Worm (Caenorhabditis elegans): ENCODE measurements around the gene iff-1.

Gene iff-1

DNA sequence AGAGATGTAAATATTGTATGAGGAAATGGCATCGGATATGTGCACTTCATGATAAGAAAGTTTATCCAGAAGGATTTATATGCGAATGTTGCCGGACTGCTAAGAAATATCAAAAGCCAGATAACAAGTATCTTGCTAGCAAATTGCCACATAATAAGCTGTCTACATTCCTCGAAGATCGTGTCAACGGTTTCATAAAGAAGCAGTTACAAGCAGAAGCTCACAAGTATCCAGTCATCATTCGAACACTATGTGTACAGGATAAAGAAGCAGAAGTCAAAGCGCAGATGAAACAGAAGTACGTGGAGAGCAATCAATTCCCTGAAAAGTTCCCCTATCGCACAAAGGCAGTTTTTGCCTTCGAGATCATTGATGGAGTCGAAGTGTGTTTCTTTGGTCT, 23.6 kb upstream of the iff-1 start:
- TF ChIP-seq ces-1 (GFP tag; optimal IDR thresholded peaks at IDR 0.05) (no peak), lin-32 (GFP tag; optimal IDR thresholded peaks at IDR 0.05) (no peak), sptf-1 (tag; optimal IDR thresholded peaks at IDR 0.05) (no peak), ztf-11 (tag; optimal IDR thresholded peaks at IDR 0.05) (no peak), ceh-43 (GFP tag; optimal IDR thresholded peaks at IDR 0.05) (no peak), nhr-76 (tag; optimal IDR thresholded peaks at IDR 0.05) (no peak), bed-3 (GFP tag; optimal IDR thresholded peaks at IDR 0.05) (no peak), pha-4 (tag; optimal IDR thresholded peaks at IDR 0.05) (no peak), mls-2 (tag; optimal IDR thresholded peaks at IDR 0.05) (no peak), ham-2 (GFP tag; optimal IDR thresholded peaks at IDR 0.05) (no peak), mab-5 (tag; optimal IDR thresholded peaks at IDR 0.05) (no peak)

DNA sequence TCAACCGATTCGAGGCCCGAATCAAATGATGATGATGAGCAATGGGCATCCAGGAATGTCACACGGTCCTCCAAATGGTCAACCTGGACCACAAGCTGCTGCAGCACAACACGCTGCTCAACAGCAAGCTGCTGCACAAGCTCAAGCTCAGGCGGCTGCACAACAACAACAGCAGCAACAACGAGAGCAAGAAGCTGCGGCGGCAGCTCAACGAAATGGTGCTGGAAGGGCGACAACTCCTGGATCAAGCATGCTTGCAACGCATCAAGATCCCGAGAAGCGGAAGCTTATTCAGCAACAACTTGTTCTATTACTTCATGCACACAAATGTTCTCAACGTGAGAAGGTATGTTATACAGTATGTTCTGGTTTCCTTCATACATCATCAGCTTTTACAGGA, 21.0 kb upstream of the iff-1 start:
- TF ChIP-seq nhr-2 (tag; optimal IDR thresholded peaks at IDR 0.05) (no peak), lin-32 (GFP tag; optimal IDR thresholded peaks at IDR 0.05) (peak; percentile 24)

DNA sequence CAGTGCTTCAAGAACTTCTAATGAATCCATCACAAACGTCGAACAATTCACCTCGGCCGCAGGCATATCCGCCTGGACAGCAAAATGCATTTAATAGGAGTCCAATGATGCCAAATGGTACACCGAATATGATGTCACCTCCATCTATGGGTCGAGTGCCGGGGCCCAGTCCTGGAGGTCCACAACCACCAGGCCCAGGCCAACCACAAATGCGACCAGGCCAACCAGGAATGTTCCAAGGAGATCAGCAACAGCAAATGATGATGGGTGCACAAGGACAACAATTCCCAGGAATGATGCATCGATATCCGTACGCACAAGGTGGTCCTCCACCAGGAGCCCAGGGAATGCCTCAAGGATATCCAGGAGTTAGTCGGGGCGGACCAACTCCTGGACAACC, 20.1 kb upstream of the iff-1 start:
- TF ChIP-seq nhr-12 (tag; optimal IDR thresholded peaks at IDR 0.05) (no peak), ceh-43 (GFP tag; optimal IDR thresholded peaks at IDR 0.05) (no peak), ztf-11 (tag; optimal IDR thresholded peaks at IDR 0.05) (no peak), drap-1 (GFP tag; optimal IDR thresholded peaks at IDR 0.05) (no peak), lin-13 (tag; optimal IDR thresholded peaks at IDR 0.05) (no peak)

DNA sequence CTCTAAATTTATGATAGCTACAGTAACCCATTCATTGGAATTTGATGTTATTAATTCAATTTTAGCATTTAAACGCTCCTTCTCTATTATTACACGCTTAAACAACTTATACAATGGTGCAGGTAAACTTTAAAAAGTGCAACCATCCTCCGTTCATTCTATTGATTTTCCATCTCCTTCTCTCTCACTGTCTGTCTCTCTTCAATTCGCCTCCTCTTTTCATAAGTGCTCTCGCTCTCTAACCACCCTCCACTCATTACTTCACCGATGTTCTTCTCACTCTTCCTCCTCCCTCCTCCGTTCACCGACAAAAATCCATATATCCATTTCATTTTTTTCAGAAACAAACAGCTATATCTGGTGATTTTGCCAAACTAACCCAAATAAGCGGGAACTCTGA, 19.2 kb upstream of the iff-1 start, which contains the start of gene cbp-1:
TSS of gene cbp-1 (plus strand) at position 335 of the 400 bp plus-strand sequence.
- TF ChIP-seq lsy-2 (tag; optimal IDR thresholded peaks at IDR 0.05) (peak; percentile 69), mls-2 (tag; optimal IDR thresholded peaks at IDR 0.05) (no peak), ham-2 (GFP tag; optimal IDR thresholded peaks at IDR 0.05) (no peak), lin-13 (tag; optimal IDR thresholded peaks at IDR 0.05) (no peak), flh-1 (GFP tag; optimal IDR thresholded peaks at IDR 0.05) (no peak), sptf-1 (tag; optimal IDR thresholded peaks at IDR 0.05) (no peak), hlh-1 (tag; optimal IDR thresholded peaks at IDR 0.05) (no peak), tbx-8 (GFP tag; optimal IDR thresholded peaks at IDR 0.05) (no peak), M03D4.4 (tag; optimal IDR thresholded peaks at IDR 0.05) (no peak), drap-1 (GFP tag; optimal IDR thresholded peaks at IDR 0.05) (no peak), mep-1 (tag; optimal IDR thresholded peaks at IDR 0.05) (no peak), unc-39 (tag; optimal IDR thresholded peaks at IDR 0.05) (no peak), ces-1 (GFP tag; optimal IDR thresholded peaks at IDR 0.05) (peak; percentile 76), nhr-28 (tag; optimal IDR thresholded peaks at IDR 0.05) (no peak), unc-62 (GFP tag; optimal IDR thresholded peaks at IDR 0.05) (peak; percentile 21), snpc-4 (tag; optimal IDR thresholded peaks at IDR 0.05) (no peak), blmp-1 (tag; optimal IDR thresholded peaks at IDR 0.05) (no peak), elt-1 (tag; optimal IDR thresholded peaks at IDR 0.05; ENCODE audit: borderline replicate concordance, insufficient read depth) (no peak), ztf-11 (tag; optimal IDR thresholded peaks at IDR 0.05) (no peak), nhr-2 (tag; optimal IDR thresholded peaks at IDR 0.05) (no peak), ceh-83 (GFP tag; optimal IDR thresholded peaks at IDR 0.05) (no peak), sem-2 (GFP tag; optimal IDR thresholded peaks at IDR 0.05) (no peak), nhr-76 (tag; optimal IDR thresholded peaks at IDR 0.05) (no peak), zip-8 (tag; optimal IDR thresholded peaks at IDR 0.05) (no peak), lin-32 (GFP tag; optimal IDR thresholded peaks at IDR 0.05) (no peak), nhr-237 (tag; optimal IDR thresholded peaks at IDR 0.05) (no peak), mab-5 (tag; optimal IDR thresholded peaks at IDR 0.05) (no peak), ceh-39 (tag; optimal IDR thresholded peaks at IDR 0.05) (peak; percentile 42), elt-3 (tag; optimal IDR thresholded peaks at IDR 0.05) (no peak)

DNA sequence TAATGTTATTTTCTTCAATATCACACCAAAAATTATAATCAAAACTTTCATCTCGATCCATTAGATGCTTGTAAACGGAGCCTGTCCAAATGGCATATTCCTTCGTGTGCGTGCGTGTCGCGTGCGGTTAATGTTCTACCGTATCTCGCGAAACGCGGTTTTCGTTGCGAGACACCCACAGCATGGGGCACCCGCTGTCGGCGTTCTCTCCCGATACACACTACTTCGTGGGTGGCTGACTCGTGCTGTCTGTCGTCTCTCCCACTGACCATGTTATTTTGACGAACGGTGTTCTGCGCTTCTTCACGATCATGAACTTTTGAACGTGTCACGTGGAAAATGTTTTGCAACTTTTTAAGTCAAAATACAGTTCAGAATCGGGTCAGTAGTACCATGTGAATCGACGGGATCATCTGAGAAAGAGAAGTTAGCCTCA, 18.5 kb upstream of the iff-1 start:
- TF ChIP-seq ceh-39 (tag; optimal IDR thresholded peaks at IDR 0.05) (peak; percentile 97), flh-1 (GFP tag; optimal IDR thresholded peaks at IDR 0.05) (no peak), elt-1 (tag; optimal IDR thresholded peaks at IDR 0.05; ENCODE audit: borderline replicate concordance, insufficient read depth) (no peak), mep-1 (tag; optimal IDR thresholded peaks at IDR 0.05) (peak; percentile 95), nhr-28 (tag; optimal IDR thresholded peaks at IDR 0.05) (no peak), ztf-11 (tag; optimal IDR thresholded peaks at IDR 0.05) (peak; percentile 92), M03D4.4 (tag; optimal IDR thresholded peaks at IDR 0.05) (peak; percentile 93), ceh-83 (GFP tag; optimal IDR thresholded peaks at IDR 0.05) (peak; percentile 94), lin-32 (GFP tag; optimal IDR thresholded peaks at IDR 0.05) (peak; percentile 83), ham-2 (GFP tag; optimal IDR thresholded peaks at IDR 0.05) (peak; percentile 82), zip-8 (tag; optimal IDR thresholded peaks at IDR 0.05) (no peak), bed-3 (GFP tag; optimal IDR thresholded peaks at IDR 0.05) (peak; percentile 57), ces-1 (GFP tag; optimal IDR thresholded peaks at IDR 0.05) (peak; percentile 71), hlh-1 (tag; optimal IDR thresholded peaks at IDR 0.05) (peak; percentile 70), snpc-4 (tag; optimal IDR thresholded peaks at IDR 0.05) (no peak), nhr-12 (tag; optimal IDR thresholded peaks at IDR 0.05) (peak; percentile 75), elt-3 (tag; optimal IDR thresholded peaks at IDR 0.05) (peak; percentile 45), lsy-2 (tag; optimal IDR thresholded peaks at IDR 0.05) (peak; percentile 99), cnd-1 (tag; optimal IDR thresholded peaks at IDR 0.05) (peak; percentile 94), unc-62 (GFP tag; optimal IDR thresholded peaks at IDR 0.05) (peak; percentile 81), tbx-8 (GFP tag; optimal IDR thresholded peaks at IDR 0.05) (peak; percentile 86), mls-2 (tag; optimal IDR thresholded peaks at IDR 0.05) (peak; percentile 92), sem-2 (GFP tag; optimal IDR thresholded peaks at IDR 0.05) (peak; percentile 82), unc-120 (tag; optimal IDR thresholded peaks at IDR 0.05; ENCODE audit: poor library complexity, severe bottlenecking) (peak; percentile 91), nhr-76 (tag; optimal IDR thresholded peaks at IDR 0.05) (no peak), sptf-1 (tag; optimal IDR thresholded peaks at IDR 0.05) (peak; percentile 95), drap-1 (GFP tag; optimal IDR thresholded peaks at IDR 0.05) (peak; percentile 95), lin-13 (tag; optimal IDR thresholded peaks at IDR 0.05) (peak; percentile 97), nhr-2 (tag; optimal IDR thresholded peaks at IDR 0.05) (peak; percentile 25), blmp-1 (tag; optimal IDR thresholded peaks at IDR 0.05) (peak; percentile 48), mab-5 (tag; optimal IDR thresholded peaks at IDR 0.05) (peak; percentile 6), nhr-237 (tag; optimal IDR thresholded peaks at IDR 0.05) (peak; percentile 86), pha-4 (tag; optimal IDR thresholded peaks at IDR 0.05) (peak; percentile 98), unc-39 (tag; optimal IDR thresholded peaks at IDR 0.05) (peak; percentile 39), ceh-43 (GFP tag; optimal IDR thresholded peaks at IDR 0.05) (peak; percentile 80)

Measured in whole organism, mixed stage, embryonic.